Worm (Caenorhabditis elegans): ENCODE measurements around the gene B0250.5.

The B0250.5 gene

ce11 chrV:20480790-20481189 lies 12.9 kb upstream of the B0250.5 start:
- no peak for TF ChIP-seq zip-4 (GFP tag; optimal IDR thresholded peaks at IDR 0.05)
- TF ChIP-seq ces-1 (GFP tag; optimal IDR thresholded peaks at IDR 0.05): no peak
- TF ChIP-seq nhr-11 (tag; optimal IDR thresholded peaks at IDR 0.05): no peak
- TF ChIP-seq isw-1 (GFP tag; IDR thresholded peaks at IDR 0.05): no peak
- TF ChIP-seq pax-3 (tag; optimal IDR thresholded peaks at IDR 0.05): no peak
- no peak for TF ChIP-seq efl-3 (GFP tag; optimal IDR thresholded peaks at IDR 0.05)

ce11 chrV:20485285-20485684 lies 8.4 kb upstream of the B0250.5 start, which contains the start of gene dhcr-7:
Gene dhcr-7, minus strand, starts transcription at chrV:20485385.
- TF ChIP-seq nhr-19 (GFP tag; conservative IDR thresholded peaks at IDR 0.05) (no peak), nhr-20 (tag; optimal IDR thresholded peaks at IDR 0.05) (no peak), fkh-10 (GFP tag; optimal IDR thresholded peaks at IDR 0.05) (no peak), swsn-7 (tag; optimal IDR thresholded peaks at IDR 0.05) (no peak), irx-1 (tag; optimal IDR thresholded peaks at IDR 0.05) (no peak), ama-1 (optimal IDR thresholded peaks at IDR 0.05) (no peak), jun-1 (tag; optimal IDR thresholded peaks at IDR 0.05) (no peak), dsc-1 (tag; optimal IDR thresholded peaks at IDR 0.05) (no peak), ztf-11 (tag; optimal IDR thresholded peaks at IDR 0.05) (no peak)

ce11 chrV:20486549-20486948 lies 7.2 kb upstream of the B0250.5 start:
- TF ChIP-seq grh-1 (GFP tag; IDR thresholded peaks at IDR 0.05) (no peak), unc-30 (tag; optimal IDR thresholded peaks at IDR 0.05) (no peak), ceh-90 (tag; optimal IDR thresholded peaks at IDR 0.05) (no peak), mep-1 (tag; optimal IDR thresholded peaks at IDR 0.05) (peak; percentile 41), unc-62 (GFP tag; optimal IDR thresholded peaks at IDR 0.05) (no peak), rnt-1 (tag; optimal IDR thresholded peaks at IDR 0.05) (peak; percentile 73), efl-3 (GFP tag; optimal IDR thresholded peaks at IDR 0.05) (no peak), nhr-84 (tag; optimal IDR thresholded peaks at IDR 0.05) (no peak), alr-1 (tag; optimal IDR thresholded peaks at IDR 0.05; ENCODE audit: borderline replicate concordance) (no peak), nhr-47 (tag; optimal IDR thresholded peaks at IDR 0.05) (peak; percentile 5), zip-4 (GFP tag; optimal IDR thresholded peaks at IDR 0.05) (no peak), fkh-4 (tag; optimal IDR thresholded peaks at IDR 0.05; ENCODE audit: borderline replicate concordance) (no peak), nhr-28 (tag; optimal IDR thresholded peaks at IDR 0.05) (no peak), efl-1 (optimal IDR thresholded peaks at IDR 0.05) (peak in 1 of 2 experiments; percentile 14), efl-1 (GFP tag; optimal IDR thresholded peaks at IDR 0.05 in 1 of 2) (peak in 1 of 2 experiments; percentile 27), ceh-63 (GFP tag; optimal IDR thresholded peaks at IDR 0.05) (no peak), C04F5.9 (tag; optimal IDR thresholded peaks at IDR 0.05) (no peak), snpc-4 (tag; optimal IDR thresholded peaks at IDR 0.05) (no peak), mef-2 (tag; optimal IDR thresholded peaks at IDR 0.05) (no peak), lin-35 (GFP tag; optimal IDR thresholded peaks at IDR 0.05) (no peak), nhr-77 (tag; optimal IDR thresholded peaks at IDR 0.05) (no peak), sptf-1 (tag; optimal IDR thresholded peaks at IDR 0.05) (no peak), lsy-2 (tag; optimal IDR thresholded peaks at IDR 0.05) (peak in 1 of 2 experiments; percentile 36), F16B12.6 (tag; optimal IDR thresholded peaks at IDR 0.05) (no peak), mdl-1 (tag; optimal IDR thresholded peaks at IDR 0.05) (peak in 1 of 2 experiments; percentile 21), tbx-2 (tag; optimal IDR thresholded peaks at IDR 0.05) (no peak), tlp-1 (tag; optimal IDR thresholded peaks at IDR 0.05) (no peak), fkh-8 (tag; optimal IDR thresholded peaks at IDR 0.05) (no peak), isw-1 (GFP tag; IDR thresholded peaks at IDR 0.05) (no peak), xbp-1 (tag; optimal IDR thresholded peaks at IDR 0.05) (no peak), lin-39 (tag; optimal IDR thresholded peaks at IDR 0.05) (no peak), snu-23 (GFP tag; optimal IDR thresholded peaks at IDR 0.05) (peak; percentile 46), pqm-1 (tag; optimal IDR thresholded peaks at IDR 0.05) (no peak), aha-1 (tag; optimal IDR thresholded peaks at IDR 0.05) (no peak), nhr-71 (tag; optimal IDR thresholded peaks at IDR 0.05) (peak; percentile 58), nhr-20 (tag; optimal IDR thresholded peaks at IDR 0.05) (peak; percentile 3), swsn-7 (tag; optimal IDR thresholded peaks at IDR 0.05) (peak; percentile 17), dsc-1 (tag; optimal IDR thresholded peaks at IDR 0.05) (peak; percentile 85), ama-1 (optimal IDR thresholded peaks at IDR 0.05) (no peak), Y116A8C.19 (tag; optimal IDR thresholded peaks at IDR 0.05; ENCODE audit: borderline replicate concordance) (no peak), unc-98 (GFP tag; IDR thresholded peaks at IDR 0.05) (peak; percentile 16; the same call in 1 of the 2 replicates), pax-3 (tag; optimal IDR thresholded peaks at IDR 0.05) (no peak), lin-14 (GFP tag; optimal IDR thresholded peaks at IDR 0.05) (peak; percentile 67)
